Fruit fly (Drosophila melanogaster): ENCODE data around the gene mtm.

mtm gene

dm6 chr2L:6070656-6071231 lies 33.9 kb upstream of the mtm start, which contains the start of the genes CG9154 and Kr-h2 (continued):
- TF ChIP-seq caup (GFP tag; optimal IDR thresholded peaks at IDR 0.05; ENCODE audit: severe bottlenecking) (no peak), Antp (GFP tag; optimal IDR thresholded peaks at IDR 0.05) (peak; percentile 32), CG4404 (GFP tag; IDR thresholded peaks at IDR 0.05) (no peak), eyg (GFP tag; optimal IDR thresholded peaks at IDR 0.05) (no peak), sens (GFP tag) (peak; percentile 88), CG10147 (GFP tag; optimal IDR thresholded peaks at IDR 0.05) (no peak), pho (GFP tag; optimal IDR thresholded peaks at IDR 0.05) (no peak), CG31224 (GFP tag; IDR thresholded peaks at IDR 0.05) (peak; percentile 25; the same call in 1 of the 2 replicates), dpn (GFP tag; optimal IDR thresholded peaks at IDR 0.05) (peak in 1 of 2 experiments; percentile 18), CG9797 (GFP tag; optimal IDR thresholded peaks at IDR 0.05) (peak; percentile 15), prd (optimal IDR thresholded peaks at IDR 0.05) (no peak), prd (GFP tag; IDR thresholded peaks at IDR 0.05) (peak; percentile 44), CG11398 (GFP tag; optimal IDR thresholded peaks at IDR 0.05) (no peak), exex (tag; optimal IDR thresholded peaks at IDR 0.05) (peak; percentile 28), CG9437 (GFP tag; optimal IDR thresholded peaks at IDR 0.05) (peak; percentile 91), stwl (tag; optimal IDR thresholded peaks at IDR 0.05) (peak; percentile 65), CG34376 (GFP tag; optimal IDR thresholded peaks at IDR 0.05) (peak; percentile 56), CG10543 (GFP tag; optimal IDR thresholded peaks at IDR 0.05) (peak; percentile 62), NC2α (GFP tag; optimal IDR thresholded peaks at IDR 0.05) (no peak), CG18599 (GFP tag; optimal IDR thresholded peaks at IDR 0.05) (peak; percentile 58), Sox100B (GFP tag; optimal IDR thresholded peaks at IDR 0.05) (peak; percentile 1), Xrp1 (GFP tag; IDR thresholded peaks at IDR 0.05) (0 out of 2 replicates have a peak, but pooled peaks have one; percentile 7), grau (tag; optimal IDR thresholded peaks at IDR 0.05) (peak; percentile 55), sqz (GFP tag; optimal IDR thresholded peaks at IDR 0.05) (peak; percentile 31), shn (GFP tag; optimal IDR thresholded peaks at IDR 0.05) (peak; percentile 25), Atf-2 (GFP tag; optimal IDR thresholded peaks at IDR 0.05) (no peak), ind (GFP tag; optimal IDR thresholded peaks at IDR 0.05) (no peak), pzg (GFP tag; optimal IDR thresholded peaks at IDR 0.05) (peak; percentile 87), CG5953 (GFP tag; IDR thresholded peaks at IDR 0.05) (no peak), crc (GFP tag; optimal IDR thresholded peaks at IDR 0.05) (no peak), CG18262 (tag; optimal IDR thresholded peaks at IDR 0.05) (peak; percentile 42), knrl (GFP tag; IDR thresholded peaks at IDR 0.05; ENCODE audit: partially characterized antibody) (peak; percentile 77), CG4820 (GFP tag; optimal IDR thresholded peaks at IDR 0.05) (peak; percentile 23), Hmr (GFP tag; optimal IDR thresholded peaks at IDR 0.05) (peak; percentile 58), HLH4C (GFP tag; IDR thresholded peaks at IDR 0.05; ENCODE audit: partially characterized antibody) (peak; percentile 81), tna (GFP tag; IDR thresholded peaks at IDR 0.05; ENCODE audit: partially characterized antibody) (peak; percentile 44; the same call in 1 of the 2 replicates), CG13624 (GFP tag; optimal IDR thresholded peaks at IDR 0.05) (peak; percentile 19), CG16779 (GFP tag; IDR thresholded peaks at IDR 0.05) (no peak), CG2678 (tag; optimal IDR thresholded peaks at IDR 0.05) (peak; percentile 56), HmgZ (tag; optimal IDR thresholded peaks at IDR 0.05) (peak; percentile 12), CG3407 (GFP tag; optimal IDR thresholded peaks at IDR 0.05) (no peak), CG12391 (tag; optimal IDR thresholded peaks at IDR 0.05) (peak; percentile 62), Ada2b (GFP tag; IDR thresholded peaks at IDR 0.05) (no peak), CG6272 (GFP tag; IDR thresholded peaks at IDR 0.05) (no peak), CG17328 (GFP tag; IDR thresholded peaks at IDR 0.05) (no peak), Opbp (GFP tag; IDR thresholded peaks at IDR 0.05; ENCODE audit: partially characterized antibody) (peak; percentile 77), chn (GFP tag; optimal IDR thresholded peaks at IDR 0.05) (no peak), CG6854 (GFP tag; optimal IDR thresholded peaks at IDR 0.05) (no peak), CG3995 (GFP tag; optimal IDR thresholded peaks at IDR 0.05) (peak; percentile 3), CG12659 (GFP tag; optimal IDR thresholded peaks at IDR 0.05) (peak; percentile 79)

All from whole organism, embryonic.